Fruit fly (Drosophila melanogaster) whole organism, adult: ENCODE results near the gene CG14043.
A peak's percentile ranks its signal among the peaks of the same experiment; 100 is the strongest.

ENCODE experiments used
- CG11617 ChIP-seq: fragments of 200-800 bp; sonication (Bioruptor generic); optimal IDR thresholded peaks from 2 replicates; lab custom pipeline; 2017; ENCODE audit warnings: mild to moderate bottlenecking, missing biosample characterization, missing genetic modification reagents, missing genetic modification characterization
- CG12768 ChIP-seq: fragments of 200-800 bp; sonication (Bioruptor generic); optimal IDR thresholded peaks from 2 replicates; lab custom pipeline; 2017; ENCODE audit warnings: missing biosample characterization, missing genetic modification characterization, mild to moderate bottlenecking, moderate library complexity, missing genetic modification reagents
- CG14711 ChIP-seq: fragments of 200-800 bp; sonication (Bioruptor generic); optimal IDR thresholded peaks from 2 replicates; lab custom pipeline; 2018; ENCODE audit warnings: missing biosample characterization, mild to moderate bottlenecking, missing genetic modification characterization, moderate library complexity
- CG1620 ChIP-seq: fragments of 200-800 bp; sonication (Bioruptor generic); optimal IDR thresholded peaks from 2 replicates; lab custom pipeline; 2016; ENCODE audit warnings: missing biosample characterization, missing genetic modification characterization
- CG33017 ChIP-seq: fragments of 200-800 bp; sonication (Bioruptor generic); optimal IDR thresholded peaks from 2 replicates; lab custom pipeline; 2018; ENCODE audit warnings: missing biosample characterization, mild to moderate bottlenecking, missing genetic modification characterization, moderate library complexity
- CG5204 ChIP-seq: fragments of 200-800 bp; sonication (Bioruptor generic); optimal IDR thresholded peaks from 2 replicates; lab custom pipeline; 2016; ENCODE audit warnings: missing biosample characterization, missing genetic modification characterization
- CG7045 ChIP-seq: fragments of 200-800 bp; sonication (Bioruptor generic); optimal IDR thresholded peaks from 2 replicates; lab custom pipeline; 2017; ENCODE audit warnings: missing biosample characterization, mild to moderate bottlenecking, missing genetic modification characterization
- CG7101 ChIP-seq: fragments of 200-800 bp; sonication (Bioruptor generic); optimal IDR thresholded peaks from 2 replicates; lab custom pipeline; 2018; ENCODE audit warnings: missing biosample characterization, mild to moderate bottlenecking, missing genetic modification characterization, moderate library complexity
- Clk ChIP-seq: fragments of 200-800 bp; sonication (Bioruptor generic); optimal IDR thresholded peaks from 2 replicates; lab custom pipeline; 2017; ENCODE audit warnings: missing biosample characterization, missing genetic modification characterization
- Crg-1 ChIP-seq: fragments of 200-800 bp; sonication (Bioruptor generic); optimal IDR thresholded peaks from 2 replicates; lab custom pipeline; 2016; ENCODE audit warnings: missing biosample characterization, missing genetic modification characterization
- Hr96 ChIP-seq: fragments of 200-800 bp; sonication (Bioruptor generic); optimal IDR thresholded peaks from 2 replicates; lab custom pipeline; 2016; ENCODE audit warnings: missing biosample characterization, missing genetic modification characterization
- Mnt ChIP-seq: fragments of 200-800 bp; sonication (Bioruptor generic); optimal IDR thresholded peaks from 2 replicates; lab custom pipeline; 2016; ENCODE audit warnings: missing biosample characterization, mild to moderate bottlenecking, missing genetic modification characterization
- bab1 ChIP-seq: fragments of 200-800 bp; sonication (Bioruptor generic); optimal IDR thresholded peaks from 3 replicates; lab custom pipeline; 2019; ENCODE audit warnings: missing biosample characterization, mild to moderate bottlenecking, missing genetic modification characterization, moderate library complexity
- cic ChIP-seq: fragments of 200-800 bp; sonication (Bioruptor generic); optimal IDR thresholded peaks from 2 replicates; lab custom pipeline; 2017; ENCODE audit warnings: missing biosample characterization, mild to moderate bottlenecking, missing genetic modification characterization, moderate library complexity
- cnc ChIP-seq, 2 experiments: fragments of >200 bp; optimal IDR thresholded peaks; 2 replicates each; lab custom pipeline; 2017
- kay ChIP-seq: fragments of 200-800 bp; sonication (Bioruptor generic); peaks from one replicate; lab custom pipeline; 2016; ENCODE audit warnings: missing biosample characterization, missing genetic modification characterization, borderline replicate concordance
- ovo ChIP-seq: fragments of 200-800 bp; sonication (Bioruptor generic); optimal IDR thresholded peaks from 2 replicates; lab custom pipeline; 2016; ENCODE audit warnings: missing biosample characterization, missing genetic modification characterization
- pad ChIP-seq: fragments of 200-800 bp; sonication (Bioruptor generic); optimal IDR thresholded peaks from 3 replicates; lab custom pipeline; 2017; ENCODE audit warnings: missing biosample characterization, missing genetic modification characterization, mild to moderate bottlenecking, moderate library complexity, missing genetic modification reagents
- tj ChIP-seq: fragments of 200-800 bp; sonication (Bioruptor generic); optimal IDR thresholded peaks from 3 replicates; lab custom pipeline; 2017; ENCODE audit warnings: missing biosample characterization, mild to moderate bottlenecking, missing genetic modification characterization, moderate library complexity
- toe ChIP-seq: fragments of 200-800 bp; sonication (Bioruptor generic); optimal IDR thresholded peaks from 2 replicates; lab custom pipeline; 2016; ENCODE audit warnings: missing biosample characterization, missing genetic modification characterization

The CG14043 gene

dm6 chr2L:5000287-5000871, 28.9 kb downstream of the CG14043 start:
- TF ChIP-seq Mnt: peak; percentile 65
- peak; percentile 80 for TF ChIP-seq toe
- peak; percentile 77 for TF ChIP-seq Hr96 (GFP tag; lab: Kevin White, UChicago)
- peak; percentile 72 for TF ChIP-seq CG7045 (GFP tag; lab: Kevin White, UChicago)
- TF ChIP-seq CG33017 (tag; lab: Kevin White, UChicago): peak; percentile 95
- TF ChIP-seq bab1 (GFP tag; lab: Kevin White, UChicago): peak; percentile 76
- TF ChIP-seq CG11617 (GFP tag; lab: Kevin White, UChicago): peak; percentile 86
- peak; percentile 91 for TF ChIP-seq CG5204
- peak; percentile 18 for TF ChIP-seq tj
- peak; percentile 83 for TF ChIP-seq CG12768
- TF ChIP-seq pad (GFP tag; lab: Kevin White, UChicago): peak; percentile 18
- TF ChIP-seq CG14711 (tag; lab: Kevin White, UChicago): peak; percentile 76
- peak; percentile 34 for TF ChIP-seq CG1620 (GFP tag; lab: Kevin White, UChicago)
- peak; percentile 56 for TF ChIP-seq Clk (GFP tag; lab: Kevin White, UChicago)
- peak; percentile 92 for TF ChIP-seq CG7101 (tag; lab: Kevin White, UChicago)
- no peak for TF ChIP-seq Crg-1 (GFP tag; lab: Kevin White, UChicago)
- TF ChIP-seq cnc (optimal IDR thresholded peaks at IDR 0.05; lab: Kevin White, UChicago): no peak
- TF ChIP-seq ovo (GFP tag; lab: Kevin White, UChicago): peak; percentile 41
- peak; percentile 55 for TF ChIP-seq cic (GFP tag; lab: Kevin White, UChicago)
- TF ChIP-seq kay: peak; percentile 95

DNA sequence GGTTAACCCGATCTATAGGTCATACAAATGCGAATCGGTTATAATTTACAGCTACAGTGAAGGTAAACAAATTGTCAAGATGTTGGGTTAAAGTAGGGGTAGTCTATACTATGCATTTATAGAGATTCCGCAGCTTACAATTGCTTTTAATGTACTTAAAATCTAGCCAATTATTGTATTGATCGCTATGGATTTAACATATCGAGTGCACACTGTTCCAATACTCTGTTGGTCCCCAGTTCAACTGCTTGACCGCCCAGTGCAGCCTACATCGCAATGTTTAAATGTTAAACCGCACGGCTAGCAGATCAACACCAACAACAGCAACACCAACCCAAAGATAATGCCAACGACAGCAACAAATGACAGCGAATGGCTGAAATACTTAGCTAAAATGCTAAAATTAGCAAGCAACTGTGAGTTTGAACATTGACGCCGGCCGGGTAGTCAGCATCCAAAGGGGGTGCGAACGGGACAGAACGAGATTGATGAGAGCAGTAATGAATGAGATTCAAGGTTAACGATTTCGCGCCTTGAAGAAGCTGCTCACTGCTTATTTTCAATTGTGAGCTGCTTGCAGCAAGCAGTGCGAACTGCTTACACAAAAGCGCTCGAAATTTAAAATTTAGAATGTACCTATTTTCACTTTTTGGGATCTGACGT, 29.5 kb downstream of the CG14043 start:
- TF ChIP-seq CG7045 (GFP tag; lab: Kevin White, UChicago) (no peak), pad (GFP tag; lab: Kevin White, UChicago) (peak; percentile 97), CG7101 (tag; lab: Kevin White, UChicago) (no peak), CG14711 (tag; lab: Kevin White, UChicago) (peak; percentile 35), toe (no peak), cnc (optimal IDR thresholded peaks at IDR 0.05; lab: Kevin White, UChicago) (no peak), Hr96 (GFP tag; lab: Kevin White, UChicago) (no peak), CG1620 (GFP tag; lab: Kevin White, UChicago) (no peak), cic (GFP tag; lab: Kevin White, UChicago) (peak; percentile 72), kay (peak; percentile 33), CG11617 (GFP tag; lab: Kevin White, UChicago) (no peak), Crg-1 (GFP tag; lab: Kevin White, UChicago) (no peak), tj (peak; percentile 68), CG12768 (peak; percentile 11), bab1 (GFP tag; lab: Kevin White, UChicago) (no peak), ovo (GFP tag; lab: Kevin White, UChicago) (no peak), CG5204 (no peak), Clk (GFP tag; lab: Kevin White, UChicago) (no peak), Mnt (no peak), CG33017 (tag; lab: Kevin White, UChicago) (no peak)

DNA sequence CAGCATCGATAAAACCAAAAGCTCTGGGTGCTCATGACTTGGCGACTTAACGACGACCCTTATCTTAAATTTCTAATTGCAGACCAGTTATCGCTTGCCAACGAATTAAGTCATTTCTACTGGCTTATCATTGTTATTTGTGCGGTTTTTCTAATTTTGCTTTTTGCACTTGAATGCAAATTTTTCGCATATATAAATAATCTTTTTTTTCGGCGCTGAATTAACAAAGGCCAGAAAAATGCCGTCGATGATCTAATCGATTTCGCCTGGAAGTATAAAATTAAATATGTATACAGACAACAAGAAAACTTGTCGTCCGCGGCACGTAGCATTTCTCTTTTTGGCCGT, 30.1 kb downstream of the CG14043 start:
- TF ChIP-seq CG7045 (GFP tag; lab: Kevin White, UChicago) (no peak), kay (peak; percentile 41)

DNA sequence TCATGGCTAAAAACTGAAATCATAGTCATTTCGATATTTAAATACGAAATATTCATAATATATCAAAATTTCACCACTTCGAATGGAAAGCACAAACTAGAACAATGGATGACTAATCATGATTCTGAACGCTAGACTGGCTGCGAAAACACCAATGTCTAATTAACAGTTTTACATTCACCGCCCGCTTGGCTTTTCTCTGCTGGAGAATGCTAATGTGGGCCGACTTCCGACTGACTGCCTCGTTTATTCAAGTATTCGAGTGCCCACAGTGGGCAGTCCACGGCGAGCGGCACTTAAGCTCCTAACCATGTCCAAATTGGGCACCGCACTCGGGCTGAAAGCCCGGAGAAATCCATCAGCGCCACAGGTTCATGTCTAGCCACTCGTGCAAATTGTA, 30.5 kb downstream of the CG14043 start:
- TF ChIP-seq tj (no peak), cnc (optimal IDR thresholded peaks at IDR 0.05; lab: Kevin White, UChicago) (no peak)

DNA sequence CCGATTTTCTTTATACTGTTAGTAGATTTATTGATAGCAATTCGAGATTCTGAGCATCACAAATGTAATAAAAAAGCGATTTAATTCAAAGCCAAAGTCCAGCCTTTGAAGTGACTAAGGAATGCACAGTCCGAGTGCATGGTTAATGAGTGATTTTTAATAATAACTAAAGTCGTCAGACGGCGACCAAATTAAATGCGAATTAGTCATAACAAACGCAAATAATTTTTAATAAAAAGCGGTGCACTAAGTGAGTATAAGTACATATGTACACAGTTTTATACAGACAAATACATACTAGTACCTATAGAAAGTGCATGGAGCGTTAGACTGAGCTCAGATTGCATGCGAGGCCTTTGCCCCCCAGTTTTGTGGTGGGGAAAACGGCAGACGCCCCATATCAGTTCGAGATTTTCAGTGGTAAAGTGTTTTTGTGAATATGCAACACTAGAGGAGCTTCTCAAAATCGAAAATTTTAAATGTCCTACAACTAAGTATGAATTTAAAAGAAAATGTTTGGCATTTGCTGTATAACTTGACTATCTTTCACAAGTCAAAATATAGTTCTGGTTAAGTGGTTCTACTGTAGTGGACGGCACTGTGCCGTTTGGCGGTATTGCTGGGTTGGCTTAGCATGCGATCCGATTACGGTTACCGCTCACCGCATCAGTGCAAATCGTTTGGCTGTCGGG, 31.4 kb downstream of the CG14043 start:
- TF ChIP-seq Hr96 (GFP tag; lab: Kevin White, UChicago): peak; percentile 36
- TF ChIP-seq CG33017 (tag; lab: Kevin White, UChicago): peak; percentile 85
- TF ChIP-seq ovo (GFP tag; lab: Kevin White, UChicago): no peak
- peak; percentile 39 for TF ChIP-seq pad (GFP tag; lab: Kevin White, UChicago)
- peak; percentile 25 for TF ChIP-seq toe
- peak; percentile 97 for TF ChIP-seq kay
- TF ChIP-seq Crg-1 (GFP tag; lab: Kevin White, UChicago): peak; percentile 29
- TF ChIP-seq CG7101 (tag; lab: Kevin White, UChicago): peak; percentile 76
- no peak for TF ChIP-seq cnc (optimal IDR thresholded peaks at IDR 0.05; lab: Kevin White, UChicago)
- peak; percentile 54 for TF ChIP-seq CG11617 (GFP tag; lab: Kevin White, UChicago)
- TF ChIP-seq CG1620 (GFP tag; lab: Kevin White, UChicago): no peak
- TF ChIP-seq tj: peak; percentile 64
- TF ChIP-seq CG14711 (tag; lab: Kevin White, UChicago): peak; percentile 52
- peak; percentile 13 for TF ChIP-seq Clk (GFP tag; lab: Kevin White, UChicago)
- TF ChIP-seq CG12768: peak; percentile 82
- TF ChIP-seq CG5204: peak; percentile 7
- peak; percentile 74 for TF ChIP-seq CG7045 (GFP tag; lab: Kevin White, UChicago)
- peak; percentile 70 for TF ChIP-seq cic (GFP tag; lab: Kevin White, UChicago)
- peak; percentile 32 for TF ChIP-seq Mnt
- peak; percentile 10 for TF ChIP-seq bab1 (GFP tag; lab: Kevin White, UChicago)
